Fruit fly (Drosophila melanogaster): ENCODE results near the gene CG12104.

Gene CG12104

DNA sequence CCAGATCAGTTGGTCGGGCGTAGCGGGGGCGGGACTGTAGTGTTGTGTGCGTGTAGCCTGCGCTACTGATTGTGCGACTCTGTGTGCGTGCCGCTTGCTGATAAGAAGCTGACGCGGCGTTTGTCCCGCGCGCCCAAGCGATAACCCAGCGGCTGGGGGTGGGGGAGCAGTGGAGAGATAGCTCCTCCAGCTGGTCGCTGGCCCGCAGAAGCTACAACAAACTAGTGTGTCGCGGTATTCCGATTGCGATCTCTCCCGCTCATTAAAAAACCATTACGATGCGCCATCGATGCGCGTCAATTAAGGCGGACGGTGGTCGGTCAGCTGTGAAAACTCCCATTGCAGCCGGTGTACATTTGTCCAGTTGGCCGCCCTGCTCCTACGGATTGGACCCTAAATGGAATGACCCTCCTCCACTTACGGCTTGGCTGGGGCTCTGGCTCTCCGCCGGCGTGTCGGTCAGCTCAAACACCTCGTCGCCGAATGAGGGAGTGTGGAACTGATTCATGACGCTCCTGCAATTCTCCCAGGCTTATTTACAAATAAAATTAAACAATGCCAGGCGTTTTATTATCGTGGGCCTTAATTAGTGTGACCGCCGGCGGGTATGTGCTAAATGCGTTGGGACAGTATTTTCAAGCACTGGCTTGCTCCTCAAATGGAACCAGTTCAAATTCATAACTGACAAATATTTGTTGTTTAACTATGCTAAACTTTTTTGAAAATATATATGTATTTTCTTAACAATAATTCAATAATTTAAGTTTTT is at the start of gene CG12104 (continued):
- TF ChIP-seq Med (GFP tag): peak; percentile 82
- peak; percentile 64 for TF ChIP-seq CG17802 (tag; optimal IDR thresholded peaks at IDR 0.05)
- TF ChIP-seq cwo (GFP tag; optimal IDR thresholded peaks at IDR 0.05): peak; percentile 40
- peak; percentile 82 for TF ChIP-seq Myb (GFP tag; optimal IDR thresholded peaks at IDR 0.05)
- no peak for TF ChIP-seq dimm (GFP tag; IDR thresholded peaks at IDR 0.05)
- TF ChIP-seq crp (GFP tag; optimal IDR thresholded peaks at IDR 0.05): peak in 1 of 2 experiments; percentile 53

DNA sequence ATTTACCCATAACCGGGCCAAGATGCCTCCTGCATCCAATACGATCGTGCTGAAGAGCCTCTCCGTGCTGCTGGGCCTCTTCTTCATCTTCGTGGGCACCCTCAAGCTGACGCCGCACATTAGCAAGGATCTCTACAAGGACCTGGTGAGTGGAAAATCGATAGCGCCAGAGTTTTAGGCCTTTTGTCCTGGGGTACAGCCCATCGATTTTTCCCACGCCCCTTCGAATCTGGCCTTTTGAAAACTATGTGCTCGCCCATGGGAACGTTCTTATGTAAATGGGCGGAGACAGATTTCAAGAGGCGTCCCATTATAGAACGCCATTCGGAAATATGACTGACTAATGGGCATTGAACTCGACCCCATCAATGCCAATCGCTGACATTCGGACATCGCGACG is 46.9 kb upstream of the CG12104 start:
- TF ChIP-seq CG4404 (GFP tag; IDR thresholded peaks at IDR 0.05) (no peak), MBD-R2 (GFP tag; IDR thresholded peaks at IDR 0.05) (peak; percentile 10; the same call in 1 of the 2 replicates), en (GFP tag; optimal IDR thresholded peaks at IDR 0.05) (no peak), Dp (GFP tag; optimal IDR thresholded peaks at IDR 0.05) (no peak), oc (tag; optimal IDR thresholded peaks at IDR 0.05) (no peak), CG11398 (GFP tag; optimal IDR thresholded peaks at IDR 0.05) (no peak), wdn (GFP tag; IDR thresholded peaks at IDR 0.05) (no peak), bcd (GFP tag; optimal IDR thresholded peaks at IDR 0.05) (no peak), Pdp1 (GFP tag; optimal IDR thresholded peaks at IDR 0.05) (peak in 1 of 2 experiments; percentile 47), pita (GFP tag; optimal IDR thresholded peaks at IDR 0.05) (no peak), CG34376 (GFP tag; optimal IDR thresholded peaks at IDR 0.05) (no peak), CG12071 (GFP tag; optimal IDR thresholded peaks at IDR 0.05) (no peak), Rx (GFP tag; IDR thresholded peaks at IDR 0.05) (no peak), p53 (GFP tag; optimal IDR thresholded peaks at IDR 0.05) (no peak), fd102C (GFP tag; optimal IDR thresholded peaks at IDR 0.05) (no peak), CG6175 (GFP tag; IDR thresholded peaks at IDR 0.05) (no peak), lbe (GFP tag; optimal IDR thresholded peaks at IDR 0.05) (no peak), CG8478 (optimal IDR thresholded peaks at IDR 0.05) (no peak), Med (GFP tag) (peak; percentile 39), CG9727 (GFP tag; optimal IDR thresholded peaks at IDR 0.05) (no peak), so (GFP tag; IDR thresholded peaks at IDR 0.05) (0 out of 3 replicates have a peak, but pooled peaks have one; percentile 30), CG14965 (GFP tag; optimal IDR thresholded peaks at IDR 0.05; ENCODE audit: borderline replicate concordance) (no peak), sna (GFP tag; IDR thresholded peaks at IDR 0.05; ENCODE audit: partially characterized antibody) (no peak), repo (GFP tag; optimal IDR thresholded peaks at IDR 0.05) (no peak), CG31224 (GFP tag; IDR thresholded peaks at IDR 0.05) (no peak), CG18619 (GFP tag; optimal IDR thresholded peaks at IDR 0.05) (no peak), CG9876 (GFP tag; optimal IDR thresholded peaks at IDR 0.05) (no peak), NFAT (GFP tag; IDR thresholded peaks at IDR 0.05) (no peak), caup (GFP tag; optimal IDR thresholded peaks at IDR 0.05; ENCODE audit: severe bottlenecking) (no peak), Hsf (GFP tag; optimal IDR thresholded peaks at IDR 0.05) (no peak), Mrtf (GFP tag; IDR thresholded peaks at IDR 0.05) (no peak), CG2116 (GFP tag; optimal IDR thresholded peaks at IDR 0.05) (no peak), Antp (GFP tag; optimal IDR thresholded peaks at IDR 0.05) (no peak), sens-2 (GFP tag; IDR thresholded peaks at IDR 0.05) (no peak), Bgb (GFP tag; IDR thresholded peaks at IDR 0.05; ENCODE audit: partially characterized antibody) (0 out of 2 replicates have a peak, but pooled peaks have one; percentile 27), CG17568 (GFP tag; optimal IDR thresholded peaks at IDR 0.05) (no peak), CG14050 (GFP tag; IDR thresholded peaks at IDR 0.05) (no peak), az2 (GFP tag; optimal IDR thresholded peaks at IDR 0.05) (no peak), Taf1 (GFP tag; IDR thresholded peaks at IDR 0.05) (no peak), CG1233 (GFP tag; optimal IDR thresholded peaks at IDR 0.05) (no peak), onecut (GFP tag; IDR thresholded peaks at IDR 0.05) (peak; percentile 95), CG12659 (GFP tag; optimal IDR thresholded peaks at IDR 0.05) (no peak), Aef1 (GFP tag; IDR thresholded peaks at IDR 0.05) (no peak)
